Fruit fly (Drosophila melanogaster) whole organism, prepupa: ENCODE data around the gene Lztr1.

Source experiments
- Blimp-1 ChIP-seq: fragments of 200-800 bp; sonication (Bioruptor generic); optimal IDR thresholded peaks from 3 replicates; lab custom pipeline; 2017; ENCODE audit warnings: missing biosample characterization, missing genetic modification characterization, mild to moderate bottlenecking, moderate library complexity, missing genetic modification reagents
- CG10631 ChIP-seq: fragments of 200-800 bp; sonication (Bioruptor generic); optimal IDR thresholded peaks from 2 replicates; lab custom pipeline; 2016; ENCODE audit warnings: missing biosample characterization, missing genetic modification characterization
- CG10669 ChIP-seq: fragments of 200-800 bp; sonication (Bioruptor generic); optimal IDR thresholded peaks from 3 replicates; lab custom pipeline; 2018; ENCODE audit warnings: missing biosample characterization, mild to moderate bottlenecking, missing genetic modification characterization, moderate library complexity
- CG11762 ChIP-seq: fragments of 200-800 bp; sonication (Bioruptor generic); optimal IDR thresholded peaks from 3 replicates; lab custom pipeline; 2016; ENCODE audit warnings: missing biosample characterization, missing genetic modification characterization; ENCODE audit not compliant: insufficient read depth
- CG11902 ChIP-seq: fragments of 200-800 bp; sonication (Bioruptor generic); optimal IDR thresholded peaks from 3 replicates; lab custom pipeline; 2016; ENCODE audit warnings: missing biosample characterization, missing genetic modification characterization
- CG1621 ChIP-seq: fragments of 200-800 bp; sonication (Bioruptor generic); optimal IDR thresholded peaks from 3 replicates; lab custom pipeline; 2018; ENCODE audit warnings: missing biosample characterization, mild to moderate bottlenecking, missing genetic modification characterization
- CG16779 ChIP-seq: fragments of 200-800 bp; sonication (Bioruptor generic); optimal IDR thresholded peaks from 3 replicates; lab custom pipeline; 2017; ENCODE audit warnings: missing biosample characterization, mild to moderate bottlenecking, missing genetic modification characterization
- CG3032 ChIP-seq: fragments of 200-800 bp; optimal IDR thresholded peaks from 2 replicates; lab custom pipeline; 2019; ENCODE audit warnings: missing biosample characterization, mild to moderate bottlenecking, missing genetic modification characterization, moderate library complexity
- CG31627 ChIP-seq: fragments of 200-800 bp; sonication (Bioruptor generic); optimal IDR thresholded peaks from 3 replicates; lab custom pipeline; 2016; ENCODE audit warnings: missing biosample characterization, missing genetic modification characterization
- CG32006 ChIP-seq: fragments of 200-800 bp; sonication (Bioruptor generic); optimal IDR thresholded peaks from 3 replicates; lab custom pipeline; 2017; ENCODE audit warnings: missing biosample characterization, mild to moderate bottlenecking, missing genetic modification characterization
- CG6163 ChIP-seq: fragments of 200-800 bp; sonication (Bioruptor generic); IDR thresholded peaks from 3 replicates; pipeline ENCODE4 v1.3.6; 2022; ENCODE audit warnings: missing biosample characterization, missing genetic modification characterization
- CG6792 ChIP-seq: fragments of 200-800 bp; sonication (Bioruptor generic); optimal IDR thresholded peaks from 3 replicates; lab custom pipeline; 2016; ENCODE audit warnings: missing biosample characterization, missing genetic modification characterization
- CG6854 ChIP-seq: fragments of 200-800 bp; sonication (Bioruptor generic); optimal IDR thresholded peaks from 2 replicates; lab custom pipeline; 2017; ENCODE audit warnings: missing biosample characterization, mild to moderate bottlenecking, missing genetic modification characterization
- CG7368 ChIP-seq: fragments of 200-800 bp; sonication (Bioruptor generic); optimal IDR thresholded peaks from 3 replicates; lab custom pipeline; 2016; ENCODE audit warnings: missing biosample characterization, missing genetic modification characterization
- CG8119 ChIP-seq: fragments of 200-800 bp; sonication (Bioruptor generic); IDR thresholded peaks from 3 replicates; pipeline ENCODE4 v1.3.6; 2022; ENCODE audit warnings: missing biosample characterization, missing genetic modification characterization
- CG8319 ChIP-seq: fragments of 200-800 bp; sonication (Bioruptor generic); optimal IDR thresholded peaks from 3 replicates; lab custom pipeline; 2016; ENCODE audit warnings: missing biosample characterization, missing genetic modification characterization
- CG8632 ChIP-seq: fragments of 200-800 bp; sonication (Bioruptor generic); optimal IDR thresholded peaks from 3 replicates; lab custom pipeline; 2016; ENCODE audit warnings: missing biosample characterization, missing genetic modification characterization
- Eip75B ChIP-seq: fragments of 200-800 bp; sonication (Bioruptor generic); optimal IDR thresholded peaks from 3 replicates; lab custom pipeline; 2016; ENCODE audit warnings: missing biosample characterization, missing genetic modification characterization
- Eip78C ChIP-seq: fragments of 200-800 bp; sonication (Bioruptor generic); peaks from one replicate; lab custom pipeline; 2016; ENCODE audit warnings: missing biosample characterization, missing genetic modification characterization
- Eip93F ChIP-seq: fragments of 200-800 bp; sonication (Bioruptor generic); optimal IDR thresholded peaks from 2 replicates; lab custom pipeline; 2016; ENCODE audit warnings: missing biosample characterization, mild to moderate bottlenecking, missing genetic modification characterization
- Ets21C ChIP-seq: fragments of 200-800 bp; sonication (Bioruptor generic); optimal IDR thresholded peaks from 3 replicates; lab custom pipeline; 2016; ENCODE audit warnings: missing biosample characterization, missing genetic modification characterization
- Ets96B ChIP-seq: fragments of 200-800 bp; optimal IDR thresholded peaks from 2 replicates; lab custom pipeline; 2019; ENCODE audit warnings: missing biosample characterization, mild to moderate bottlenecking, missing genetic modification characterization, moderate library complexity
- Lpt ChIP-seq: fragments of 200-800 bp; sonication (Bioruptor generic); optimal IDR thresholded peaks from 3 replicates; lab custom pipeline; 2016; ENCODE audit warnings: missing biosample characterization, missing genetic modification characterization
- OdsH ChIP-seq: fragments of 200-800 bp; sonication (Bioruptor generic); optimal IDR thresholded peaks from 3 replicates; lab custom pipeline; 2016; ENCODE audit warnings: missing biosample characterization, missing genetic modification characterization
- Sox14 ChIP-seq: fragments of 200-800 bp; sonication (Bioruptor generic); optimal IDR thresholded peaks from 3 replicates; lab custom pipeline; 2016; ENCODE audit warnings: missing biosample characterization, missing genetic modification characterization
- Sox15 ChIP-seq: fragments of 200-800 bp; sonication (Bioruptor generic); optimal IDR thresholded peaks from 3 replicates; lab custom pipeline; 2016; ENCODE audit warnings: missing biosample characterization, missing genetic modification characterization
- achi ChIP-seq: fragments of 200-800 bp; sonication (Bioruptor generic); optimal IDR thresholded peaks from 3 replicates; lab custom pipeline; 2016; ENCODE audit warnings: missing biosample characterization, missing genetic modification characterization
- acj6 ChIP-seq: fragments of 200-800 bp; sonication (Bioruptor generic); optimal IDR thresholded peaks from 3 replicates; lab custom pipeline; 2016; ENCODE audit warnings: missing biosample characterization, missing genetic modification characterization
- cyc ChIP-seq: fragments of 200-800 bp; sonication (Bioruptor generic); optimal IDR thresholded peaks from 3 replicates; lab custom pipeline; 2016; ENCODE audit warnings: missing biosample characterization, missing genetic modification characterization
- dac ChIP-seq: fragments of 200-800 bp; sonication (Bioruptor generic); optimal IDR thresholded peaks from 2 replicates; lab custom pipeline; 2017; ENCODE audit warnings: missing biosample characterization, mild to moderate bottlenecking, missing genetic modification characterization
- esn ChIP-seq: fragments of 200-800 bp; sonication (Bioruptor generic); optimal IDR thresholded peaks from 2 replicates; lab custom pipeline; 2016; ENCODE audit warnings: missing biosample characterization, mild to moderate bottlenecking, missing genetic modification characterization, moderate library complexity
- fd59A ChIP-seq: fragments of 200-800 bp; sonication (Bioruptor generic); optimal IDR thresholded peaks from 2 replicates; lab custom pipeline; 2017; ENCODE audit warnings: missing biosample characterization, mild to moderate bottlenecking, missing genetic modification characterization, missing genetic modification reagents
- fd85E ChIP-seq: fragments of 200-800 bp; sonication (Bioruptor generic); optimal IDR thresholded peaks from 3 replicates; lab custom pipeline; 2016; ENCODE audit warnings: missing biosample characterization, missing genetic modification characterization
- fkh ChIP-seq: fragments of 200-800 bp; sonication (Bioruptor generic); optimal IDR thresholded peaks from 3 replicates; lab custom pipeline; 2017; ENCODE audit warnings: missing biosample characterization, mild to moderate bottlenecking, missing genetic modification characterization, moderate library complexity
- lz ChIP-seq: fragments of 200-800 bp; sonication (Bioruptor generic); optimal IDR thresholded peaks from 3 replicates; lab custom pipeline; 2016; ENCODE audit warnings: missing biosample characterization, missing genetic modification characterization
- pdm3 ChIP-seq: fragments of 200-800 bp; sonication (Bioruptor generic); optimal IDR thresholded peaks from 3 replicates; lab custom pipeline; 2016; ENCODE audit warnings: missing biosample characterization, missing genetic modification characterization
- spab ChIP-seq: fragments of 200-800 bp; sonication (Bioruptor generic); optimal IDR thresholded peaks from 2 replicates; lab custom pipeline; 2017; ENCODE audit warnings: missing biosample characterization, mild to moderate bottlenecking, missing genetic modification characterization, missing genetic modification reagents
- svp ChIP-seq: fragments of 200-800 bp; sonication (Bioruptor generic); peaks from one replicate; lab custom pipeline; 2016; ENCODE audit warnings: missing biosample characterization, missing genetic modification characterization

Lztr1 gene

dm6 chrX:947450-948284, 20.3 kb upstream of the Lztr1 start, which contains the start of gene CG3699 (continued):
- peak; percentile 62 for TF ChIP-seq CG6792 (GFP tag; lab: Kevin White, UChicago)
- TF ChIP-seq achi = peak; percentile 41
- TF ChIP-seq CG16779 = no peak
- TF ChIP-seq CG11762 (GFP tag; lab: Kevin White, UChicago) = peak; percentile 16
- peak; percentile 41 for TF ChIP-seq Sox14 (GFP tag; lab: Kevin White, UChicago)
- no peak for TF ChIP-seq fd85E (GFP tag; lab: Kevin White, UChicago)
- TF ChIP-seq CG31627 (GFP tag; lab: Kevin White, UChicago) = peak; percentile 51
- peak; percentile 54 for TF ChIP-seq pdm3
- peak; percentile 86 for TF ChIP-seq Eip78C (GFP tag; lab: Kevin White, UChicago)
- TF ChIP-seq CG10669 (GFP tag; lab: Kevin White, UChicago) = peak; percentile 41
- TF ChIP-seq Ets96B (tag; lab: Kevin White, UChicago) = peak; percentile 36
- TF ChIP-seq acj6 (GFP tag; lab: Kevin White, UChicago) = peak; percentile 43
- TF ChIP-seq esn (GFP tag; lab: Kevin White, UChicago) = peak; percentile 61
- no peak for TF ChIP-seq CG6163 (GFP tag; lab: Robert Waterston, UW)
- peak; percentile 48 for TF ChIP-seq Ets21C (GFP tag; lab: Kevin White, UChicago)
- no peak for TF ChIP-seq OdsH
- TF ChIP-seq spab (GFP tag; lab: Kevin White, UChicago) = no peak
- no peak for TF ChIP-seq Blimp-1 (GFP tag; lab: Kevin White, UChicago)
- TF ChIP-seq fd59A = peak; percentile 4
- TF ChIP-seq CG8632 (GFP tag; lab: Kevin White, UChicago) = peak; percentile 17
- peak; percentile 38 for TF ChIP-seq cyc (GFP tag; lab: Kevin White, UChicago)

dm6 chrX:946162-946561, 18.8 kb upstream of the Lztr1 start:
- peak; percentile 2 for TF ChIP-seq Eip75B (GFP tag; lab: Kevin White, UChicago)
- TF ChIP-seq CG10669 (GFP tag; lab: Kevin White, UChicago) = no peak
- peak; percentile 95 for TF ChIP-seq svp (GFP tag; lab: Kevin White, UChicago)

- TF ChIP-seq Eip78C (GFP tag; lab: Kevin White, UChicago) = peak; percentile 9
- no peak for TF ChIP-seq pdm3
- TF ChIP-seq, all 60 proteins: peak for 1
Measured at dm6 chrX:945446-946013, 18.1 kb upstream of the Lztr1 start, which contains the start of gene CG3703. TSS of gene CG3703 (minus strand) at chrX:945773.

dm6 chrX:940580-941184, 13.3 kb upstream of the Lztr1 start, which contains the start of the genes CG3704 and mus81:
TSS of gene CG3704 (minus strand) at chrX:940805.
TSS of gene mus81 (plus strand) at chrX:941075.
- TF ChIP-seq CG1621 (tag; lab: Kevin White, UChicago) (peak; percentile 19), esn (GFP tag; lab: Kevin White, UChicago) (peak; percentile 14), Eip93F (GFP tag; lab: Kevin White, UChicago) (no peak)

- no peak for TF ChIP-seq dac (GFP tag; lab: Kevin White, UChicago)
- no peak for TF ChIP-seq CG11902 (GFP tag; lab: Kevin White, UChicago)
- TF ChIP-seq Lpt = no peak
- no peak for TF ChIP-seq CG8119 (GFP tag; lab: Robert Waterston, UW)
- no peak for TF ChIP-seq CG7368 (GFP tag; lab: Kevin White, UChicago)
- TF ChIP-seq lz = no peak
- TF ChIP-seq esn (GFP tag; lab: Kevin White, UChicago) = no peak
- no peak for TF ChIP-seq CG6854
- TF ChIP-seq CG8319 (GFP tag; lab: Kevin White, UChicago) = no peak
- TF ChIP-seq CG3032 (tag; lab: Kevin White, UChicago) = no peak
- TF ChIP-seq fkh (GFP tag; lab: Kevin White, UChicago) = no peak
- no peak for TF ChIP-seq Blimp-1 (GFP tag; lab: Kevin White, UChicago)
- no peak for TF ChIP-seq CG32006 (GFP tag; lab: Kevin White, UChicago)
- no peak for TF ChIP-seq CG1621 (tag; lab: Kevin White, UChicago)
- TF ChIP-seq CG6163 (GFP tag; lab: Robert Waterston, UW) = no peak
- TF ChIP-seq Sox15 (GFP tag; lab: Kevin White, UChicago) = no peak
- no peak for TF ChIP-seq CG10631 (GFP tag; lab: Kevin White, UChicago)
- no peak for TF ChIP-seq CG8632 (GFP tag; lab: Kevin White, UChicago)
Measured at dm6 chrX:935901-936207, 8.5 kb upstream of the Lztr1 start.
